Worm (Caenorhabditis elegans) whole organism, L4 larva: ENCODE results near the gene H03G16.6.

ENCODE experiments used
- F37D6.2 ChIP-seq: sonication (generic microtip); optimal IDR thresholded peaks from 2 replicates; lab custom pipeline; 2016; ENCODE audit warnings: mild to moderate bottlenecking, missing genetic modification characterization, missing compliant biosample characterization
- Y105C5A.15 ChIP-seq: fragments of 200-800 bp; sonication (Bioruptor generic); IDR thresholded peaks from 2 replicates; pipeline ENCODE4 v1.3.6; 2022; ENCODE audit warnings: missing genetic modification characterization, missing compliant biosample characterization
- Y48G9A.11 ChIP-seq: fragments of 200-800 bp; sonication (Bioruptor generic); IDR thresholded peaks from 2 replicates; pipeline ENCODE4 v1.3.6; 2022; ENCODE audit warnings: missing genetic modification reagents, missing genetic modification characterization, missing compliant biosample characterization
- Y75B8A.6 ChIP-seq: fragments of 200-800 bp; sonication (Bioruptor generic); IDR thresholded peaks from 2 replicates; pipeline ENCODE4 v1.3.6; 2022; ENCODE audit warnings: missing genetic modification reagents, missing genetic modification characterization, missing compliant biosample characterization
- ZK337.2 ChIP-seq: fragments of 200-800 bp; sonication (Bioruptor generic); IDR thresholded peaks from 2 replicates; pipeline ENCODE4 v1.3.6; 2022; ENCODE audit warnings: missing genetic modification reagents, missing genetic modification characterization, missing compliant biosample characterization
- ZK546.5 ChIP-seq, 2 experiments: sonication (generic microtip); optimal IDR thresholded peaks; 2 replicates each; lab custom pipeline; 2017; ENCODE audit warnings: missing biosample characterization in 2 of 2, missing genetic modification characterization in 2 of 2
- aha-1 ChIP-seq: fragments of 150-350 bp; peaks from one replicate; lab custom pipeline; 2014; ENCODE audit warnings: missing biosample characterization, missing genetic modification characterization
- aly-2 ChIP-seq: sonication (generic microtip); optimal IDR thresholded peaks from 2 replicates; lab custom pipeline; 2018; ENCODE audit warnings: missing biosample characterization, missing genetic modification characterization
- ama-1 ChIP-seq: fragments of 150-350 bp; optimal IDR thresholded peaks from 2 replicates; lab custom pipeline; 2014; ENCODE audit warnings: inconsistent platforms, mixed read lengths
- arid-1 ChIP-seq: fragments of 200-800 bp; sonication (Bioruptor generic); conservative IDR thresholded peaks from 2 replicates; pipeline ENCODE4 v1.3.6; 2022; ENCODE audit warnings: missing genetic modification reagents, missing genetic modification characterization, missing compliant biosample characterization
- attf-4 ChIP-seq: sonication (generic microtip); optimal IDR thresholded peaks from 3 replicates; lab custom pipeline; 2017; ENCODE audit warnings: missing biosample characterization, missing genetic modification characterization
- ceh-44 ChIP-seq: fragments of 200-800 bp; sonication (Bioruptor generic); IDR thresholded peaks from 2 replicates; pipeline ENCODE4 v1.3.6; 2022; ENCODE audit warnings: missing genetic modification reagents, missing genetic modification characterization, missing compliant biosample characterization
- ces-1 ChIP-seq: fragments of 150-350 bp; sonication (generic microtip); optimal IDR thresholded peaks from 4 replicates; lab custom pipeline; 2014; ENCODE audit warnings: missing biosample characterization, missing genetic modification reagents, missing genetic modification characterization
- cey-2 ChIP-seq: sonication (generic microtip); optimal IDR thresholded peaks from 3 replicates; lab custom pipeline; 2017; ENCODE audit warnings: missing genetic modification characterization, mild to moderate bottlenecking, missing compliant biosample characterization, antibody characterized with exemption, borderline replicate concordance; ENCODE audit not compliant: insufficient read depth
- daf-12 ChIP-seq: fragments of 150-350 bp; optimal IDR thresholded peaks from 2 replicates; lab custom pipeline; 2014; ENCODE audit warnings: missing biosample characterization, missing genetic modification reagents, missing genetic modification characterization
- daf-16 ChIP-seq, 3 experiments: sonication (generic microtip); optimal IDR thresholded peaks; 2 replicates each; lab custom pipeline; 2016 to 2017; ENCODE audit warnings: missing genetic modification characterization in 3 of 3, missing genetic modification reagents in 3 of 3, mild to moderate bottlenecking in 2 of 3, missing compliant biosample characterization in 2 of 3, missing biosample characterization in 1 of 3, moderate library complexity in 1 of 3
- daf-19 ChIP-seq: fragments of 200-800 bp; sonication (Bioruptor generic); conservative IDR thresholded peaks from 2 replicates; pipeline ENCODE4 v1.3.6; 2022; ENCODE audit warnings: missing genetic modification characterization, missing compliant biosample characterization
- dmd-6 ChIP-seq: fragments of 200-800 bp; sonication (Bioruptor generic); IDR thresholded peaks from 2 replicates; pipeline ENCODE4 v1.3.6; 2022; ENCODE audit warnings: missing genetic modification reagents, missing genetic modification characterization, missing compliant biosample characterization
- dmd-8 ChIP-seq: fragments of 200-800 bp; sonication (Bioruptor generic); IDR thresholded peaks from 2 replicates; pipeline ENCODE4 v1.3.6; 2022; ENCODE audit warnings: missing genetic modification characterization, missing compliant biosample characterization
- egl-27 ChIP-seq: sonication (generic microtip); optimal IDR thresholded peaks from 3 replicates; lab custom pipeline; 2017; ENCODE audit warnings: missing biosample characterization, missing genetic modification reagents, missing genetic modification characterization
- fkh-10 ChIP-seq: fragments of 150-350 bp; optimal IDR thresholded peaks from 2 replicates; lab custom pipeline; 2014; ENCODE audit warnings: missing biosample characterization, missing genetic modification reagents, missing genetic modification characterization
- jun-1 ChIP-seq: fragments of 150-350 bp; optimal IDR thresholded peaks from 2 replicates; lab custom pipeline; 2014; ENCODE audit warnings: missing biosample characterization, missing genetic modification reagents, missing genetic modification characterization
- lim-7 ChIP-seq: fragments of 200-800 bp; sonication (Bioruptor generic); IDR thresholded peaks from 2 replicates; pipeline ENCODE4 v1.3.6; 2022; ENCODE audit warnings: missing genetic modification characterization, missing compliant biosample characterization
- lin-1 ChIP-seq: fragments of 200-800 bp; sonication (Bioruptor generic); IDR thresholded peaks from 2 replicates; pipeline ENCODE4 v1.3.6; 2022; ENCODE audit warnings: missing genetic modification reagents, missing genetic modification characterization, missing compliant biosample characterization
- lin-29 ChIP-seq: fragments of 200-800 bp; sonication (Bioruptor generic); IDR thresholded peaks from 2 replicates; pipeline ENCODE4 v1.3.6; 2022; ENCODE audit warnings: missing genetic modification reagents, missing genetic modification characterization, missing compliant biosample characterization
- lin-38 ChIP-seq: fragments of 200-800 bp; sonication (Bioruptor generic); IDR thresholded peaks from 2 replicates; pipeline ENCODE4 v1.3.6; 2022; ENCODE audit warnings: missing genetic modification reagents, missing genetic modification characterization, missing compliant biosample characterization
- lin-39 ChIP-seq: fragments of 150-350 bp; optimal IDR thresholded peaks from 2 replicates; lab custom pipeline; 2014; ENCODE audit warnings: missing biosample characterization, missing genetic modification reagents, missing genetic modification characterization
- lsy-2 ChIP-seq, 2 experiments: fragments of 150-350 bp in 1 of 2; sonication (generic microtip) in 1 of 2; optimal IDR thresholded peaks; 2 replicates each; lab custom pipeline; 2014 to 2017; ENCODE audit warnings: missing biosample characterization in 2 of 2, missing genetic modification characterization in 2 of 2
- madf-9 ChIP-seq: fragments of 200-800 bp; sonication (Bioruptor generic); conservative IDR thresholded peaks from 2 replicates; pipeline ENCODE4 v1.3.6; 2022; ENCODE audit warnings: missing genetic modification reagents, missing genetic modification characterization, missing compliant biosample characterization
- mdt-29 ChIP-seq: fragments of 200-800 bp; sonication (Bioruptor generic); IDR thresholded peaks from 2 replicates; pipeline ENCODE4 v1.3.6; 2022; ENCODE audit warnings: missing genetic modification reagents, missing genetic modification characterization, missing compliant biosample characterization
- mxl-3 ChIP-seq: fragments of 200-800 bp; sonication (Bioruptor generic); optimal IDR thresholded peaks from 2 replicates; lab custom pipeline; 2018; ENCODE audit warnings: mild to moderate bottlenecking, missing genetic modification characterization, missing compliant biosample characterization
- nhr-102 ChIP-seq: sonication (generic microtip); optimal IDR thresholded peaks from 2 replicates; lab custom pipeline; 2016; ENCODE audit warnings: mild to moderate bottlenecking, missing genetic modification characterization, moderate library complexity, missing compliant biosample characterization
- nhr-237 ChIP-seq: sonication (generic microtip); optimal IDR thresholded peaks from 2 replicates; lab custom pipeline; 2017; ENCODE audit warnings: missing biosample characterization, missing genetic modification characterization
- nhr-25 ChIP-seq: sonication (generic microtip); optimal IDR thresholded peaks from 2 replicates; lab custom pipeline; 2017; ENCODE audit warnings: missing genetic modification characterization, mild to moderate bottlenecking, missing compliant biosample characterization, antibody characterized with exemption, moderate library complexity, borderline replicate concordance; ENCODE audit not compliant: insufficient read depth
- nhr-48 ChIP-seq: sonication (generic microtip); optimal IDR thresholded peaks from 2 replicates; lab custom pipeline; 2016; ENCODE audit warnings: mild to moderate bottlenecking, missing genetic modification characterization, missing compliant biosample characterization
- pha-4 ChIP-seq, 2 experiments: fragments of 150-350 bp in 1 of 2; fragments of 200-800 bp in 1 of 2; sonication (Bioruptor generic) in 1 of 2; IDR thresholded peaks in 1 of 2; optimal IDR thresholded peaks in 1 of 2; 2 replicates each; pipeline versions ENCODE4 v1.3.6 to Lab custom; 2014 to 2022; ENCODE audit warnings: missing genetic modification characterization in 2 of 2, missing genetic modification reagents in 2 of 2, missing biosample characterization in 1 of 2, missing compliant biosample characterization in 1 of 2
- pqm-1 ChIP-seq: sonication (generic microtip); optimal IDR thresholded peaks from 2 replicates; lab custom pipeline; 2017; ENCODE audit warnings: missing biosample characterization, missing genetic modification characterization
- saeg-2 ChIP-seq: fragments of 200-800 bp; sonication (Bioruptor generic); IDR thresholded peaks from 2 replicates; pipeline ENCODE4 v1.3.6; 2022; ENCODE audit warnings: missing genetic modification reagents, missing genetic modification characterization, missing compliant biosample characterization
- skn-1 ChIP-seq: fragments of 150-350 bp; optimal IDR thresholded peaks from 2 replicates; lab custom pipeline; 2014; ENCODE audit warnings: missing biosample characterization, missing genetic modification characterization
- snpc-1.2 ChIP-seq: fragments of 200-800 bp; sonication (Bioruptor generic); IDR thresholded peaks from 2 replicates; pipeline ENCODE4 v1.3.6; 2022; ENCODE audit warnings: missing genetic modification reagents, missing genetic modification characterization, missing compliant biosample characterization
- snpc-4 ChIP-seq: fragments of 150-350 bp; optimal IDR thresholded peaks from 2 replicates; lab custom pipeline; 2014; ENCODE audit warnings: missing biosample characterization, missing genetic modification characterization
- spr-1 ChIP-seq: sonication (generic microtip); optimal IDR thresholded peaks from 2 replicates; lab custom pipeline; 2016; ENCODE audit warnings: mild to moderate bottlenecking, missing genetic modification characterization, missing compliant biosample characterization
- spr-3 ChIP-seq: fragments of 200-800 bp; sonication (Bioruptor generic); optimal IDR thresholded peaks from 2 replicates; lab custom pipeline; 2018; ENCODE audit warnings: mild to moderate bottlenecking, missing genetic modification characterization, missing compliant biosample characterization
- tra-1 ChIP-seq: fragments of 200-800 bp; sonication (Bioruptor generic); IDR thresholded peaks from 2 replicates; pipeline ENCODE4 v1.3.6; 2022; ENCODE audit warnings: missing genetic modification reagents, missing genetic modification characterization, missing compliant biosample characterization
- unc-130 ChIP-seq: sonication (generic microtip); optimal IDR thresholded peaks from 2 replicates; lab custom pipeline; 2016; ENCODE audit warnings: missing genetic modification reagents, missing genetic modification characterization, missing compliant biosample characterization
- unc-39 ChIP-seq: sonication (generic microtip); optimal IDR thresholded peaks from 2 replicates; lab custom pipeline; 2017; ENCODE audit warnings: missing biosample characterization, missing genetic modification characterization
- vab-7 ChIP-seq: fragments of 200-800 bp; sonication (Bioruptor generic); IDR thresholded peaks from 2 replicates; pipeline ENCODE4 v1.3.6; 2022; ENCODE audit warnings: missing genetic modification reagents, missing genetic modification characterization, missing compliant biosample characterization
- zag-1 ChIP-seq: fragments of 150-350 bp; optimal IDR thresholded peaks from 2 replicates; lab custom pipeline; 2014; ENCODE audit warnings: missing biosample characterization, missing genetic modification characterization
- zip-11 ChIP-seq: fragments of 200-800 bp; sonication (Bioruptor generic); IDR thresholded peaks from 2 replicates; pipeline ENCODE4 v1.3.6; 2022; ENCODE audit warnings: missing genetic modification characterization, missing compliant biosample characterization
- ztf-11 ChIP-seq: fragments of 150-350 bp; optimal IDR thresholded peaks from 2 replicates; lab custom pipeline; 2014; ENCODE audit warnings: missing biosample characterization, missing genetic modification characterization

Gene H03G16.6

ce11 chrX:15078276-15078675 is 25.8 kb downstream of the H03G16.6 start:
- TF ChIP-seq aha-1: peak; percentile 98
- TF ChIP-seq Y75B8A.6: no peak
- no peak for TF ChIP-seq ztf-11 (tag; lab: Kevin White, UChicago)

ce11 chrX:15079406-15079805 is 26.9 kb downstream of the H03G16.6 start:
- TF ChIP-seq pha-4 (GFP tag; IDR thresholded peaks at IDR 0.05; lab: Robert Waterston, UW): no peak
- TF ChIP-seq pha-4 (tag; optimal IDR thresholded peaks at IDR 0.05; lab: Kevin White, UChicago): no peak
- no peak for TF ChIP-seq arid-1 (GFP tag; lab: Robert Waterston, UW)
- TF ChIP-seq fkh-10 (GFP tag; lab: Kevin White, UChicago): no peak
- TF ChIP-seq lin-39: no peak
- TF ChIP-seq ZK546.5 (tag; optimal IDR thresholded peaks at IDR 0.05; lab: Kevin White, UChicago): no peak
- TF ChIP-seq aly-2: no peak
- TF ChIP-seq snpc-1.2: no peak
- TF ChIP-seq lin-1: no peak
- TF ChIP-seq spr-1 (tag; lab: Kevin White, UChicago): no peak
- TF ChIP-seq nhr-25: no peak
- TF ChIP-seq nhr-102: no peak
- no peak for TF ChIP-seq ceh-44 (GFP tag; lab: Robert Waterston, UW)
- no peak for TF ChIP-seq jun-1 (tag; lab: Kevin White, UChicago)
- no peak for TF ChIP-seq unc-130 (GFP tag; lab: Kevin White, UChicago)
- TF ChIP-seq spr-3: no peak
- TF ChIP-seq zag-1 (tag; lab: Kevin White, UChicago): no peak
- no peak for TF ChIP-seq madf-9 (GFP tag; lab: Robert Waterston, UW)
- TF ChIP-seq zip-11 (GFP tag; lab: Robert Waterston, UW): no peak
- TF ChIP-seq daf-16 (GFP tag; optimal IDR thresholded peaks at IDR 0.05; lab: Kevin White, UChicago): no peak
- no peak for TF ChIP-seq daf-16 (tag; optimal IDR thresholded peaks at IDR 0.05; lab: Kevin White, UChicago)
- no peak for TF ChIP-seq nhr-237 (tag; lab: Kevin White, UChicago)
- no peak for TF ChIP-seq egl-27 (tag; lab: Kevin White, UChicago)
- no peak for TF ChIP-seq cey-2 (tag; lab: Kevin White, UChicago)
- no peak for TF ChIP-seq saeg-2
- no peak for TF ChIP-seq snpc-4 (tag; lab: Kevin White, UChicago)
- TF ChIP-seq daf-12: no peak
- no peak for TF ChIP-seq ztf-11 (tag; lab: Kevin White, UChicago)
- no peak for TF ChIP-seq F37D6.2
- no peak for TF ChIP-seq ces-1 (GFP tag; lab: Kevin White, UChicago)
- no peak for TF ChIP-seq ZK337.2 (GFP tag; lab: Robert Waterston, UW)
- TF ChIP-seq mdt-29 (GFP tag; lab: Robert Waterston, UW): no peak
- peak; percentile 57 for TF ChIP-seq mxl-3 (GFP tag; lab: Kevin White, UChicago)
- TF ChIP-seq pqm-1 (tag; lab: Kevin White, UChicago): no peak
- TF ChIP-seq attf-4 (tag; lab: Kevin White, UChicago): no peak
- no peak for TF ChIP-seq lin-38 (GFP tag; lab: Robert Waterston, UW)
- TF ChIP-seq skn-1 (tag; lab: Kevin White, UChicago): no peak
- TF ChIP-seq lsy-2 (tag; optimal IDR thresholded peaks at IDR 0.05; lab: Kevin White, UChicago): peak in 1 of 2 experiments; percentile 22
- no peak for TF ChIP-seq Y48G9A.11 (GFP tag; lab: Robert Waterston, UW)
- no peak for TF ChIP-seq lim-7 (GFP tag; lab: Robert Waterston, UW)
- no peak for TF ChIP-seq daf-19
- no peak for TF ChIP-seq dmd-8 (GFP tag; lab: Robert Waterston, UW)
- no peak for TF ChIP-seq unc-39 (tag; lab: Kevin White, UChicago)
- no peak for TF ChIP-seq lin-29 (GFP tag; lab: Robert Waterston, UW)
- TF ChIP-seq ama-1: no peak
- TF ChIP-seq vab-7 (GFP tag; lab: Robert Waterston, UW): no peak
- peak; percentile 28 for TF ChIP-seq dmd-6 (GFP tag; lab: Robert Waterston, UW)
- TF ChIP-seq Y105C5A.15 (GFP tag; lab: Robert Waterston, UW): no peak
- TF ChIP-seq nhr-48 (tag; lab: Kevin White, UChicago): peak; percentile 90
- no peak for TF ChIP-seq tra-1 (GFP tag; lab: Robert Waterston, UW)
